Fruit fly (Drosophila melanogaster) whole organism, prepupa: ENCODE measurements around the gene Epp.

Source experiments
- Blimp-1 ChIP-seq: fragments of 200-800 bp; sonication (Bioruptor generic); optimal IDR thresholded peaks from 3 replicates; lab custom pipeline; 2017; ENCODE audit warnings: missing biosample characterization, missing genetic modification characterization, mild to moderate bottlenecking, moderate library complexity, missing genetic modification reagents
- CG11762 ChIP-seq: fragments of 200-800 bp; sonication (Bioruptor generic); optimal IDR thresholded peaks from 3 replicates; lab custom pipeline; 2016; ENCODE audit warnings: missing biosample characterization, missing genetic modification characterization; ENCODE audit not compliant: insufficient read depth
- CG15336 ChIP-seq: fragments of 200-800 bp; sonication (Bioruptor generic); IDR thresholded peaks from 2 replicates; pipeline ENCODE4 v1.3.6; 2022; ENCODE audit warnings: missing biosample characterization, missing genetic modification characterization
- CG3032 ChIP-seq: fragments of 200-800 bp; optimal IDR thresholded peaks from 2 replicates; lab custom pipeline; 2019; ENCODE audit warnings: missing biosample characterization, mild to moderate bottlenecking, missing genetic modification characterization, moderate library complexity
- CG34406 ChIP-seq: fragments of 200-800 bp; sonication (Bioruptor generic); optimal IDR thresholded peaks from 3 replicates; lab custom pipeline; 2016; ENCODE audit warnings: missing biosample characterization, missing genetic modification characterization
- CG4318 ChIP-seq: fragments of 200-800 bp; sonication (Bioruptor generic); optimal IDR thresholded peaks from 3 replicates; lab custom pipeline; 2017; ENCODE audit warnings: missing biosample characterization, mild to moderate bottlenecking, missing genetic modification characterization
- CG6163 ChIP-seq: fragments of 200-800 bp; sonication (Bioruptor generic); IDR thresholded peaks from 3 replicates; pipeline ENCODE4 v1.3.6; 2022; ENCODE audit warnings: missing biosample characterization, missing genetic modification characterization
- CG6854 ChIP-seq: fragments of 200-800 bp; sonication (Bioruptor generic); optimal IDR thresholded peaks from 2 replicates; lab custom pipeline; 2017; ENCODE audit warnings: missing biosample characterization, mild to moderate bottlenecking, missing genetic modification characterization
- CG7368 ChIP-seq: fragments of 200-800 bp; sonication (Bioruptor generic); optimal IDR thresholded peaks from 3 replicates; lab custom pipeline; 2016; ENCODE audit warnings: missing biosample characterization, missing genetic modification characterization
- CG8119 ChIP-seq: fragments of 200-800 bp; sonication (Bioruptor generic); IDR thresholded peaks from 3 replicates; pipeline ENCODE4 v1.3.6; 2022; ENCODE audit warnings: missing biosample characterization, missing genetic modification characterization
- Ets96B ChIP-seq: fragments of 200-800 bp; optimal IDR thresholded peaks from 2 replicates; lab custom pipeline; 2019; ENCODE audit warnings: missing biosample characterization, mild to moderate bottlenecking, missing genetic modification characterization, moderate library complexity
- Lpt ChIP-seq: fragments of 200-800 bp; sonication (Bioruptor generic); optimal IDR thresholded peaks from 3 replicates; lab custom pipeline; 2016; ENCODE audit warnings: missing biosample characterization, missing genetic modification characterization
- svp ChIP-seq: fragments of 200-800 bp; sonication (Bioruptor generic); peaks from one replicate; lab custom pipeline; 2016; ENCODE audit warnings: missing biosample characterization, missing genetic modification characterization
- topi ChIP-seq: fragments of 200-800 bp; sonication (Bioruptor generic); optimal IDR thresholded peaks from 3 replicates; lab custom pipeline; 2016; ENCODE audit warnings: missing biosample characterization, missing genetic modification characterization

- no peak for TF ChIP-seq topi (GFP tag; lab: Kevin White, UChicago)
- TF ChIP-seq Blimp-1 (GFP tag; lab: Kevin White, UChicago), result no peak
- no peak for TF ChIP-seq CG11762 (GFP tag; lab: Kevin White, UChicago)
- TF ChIP-seq CG34406 (GFP tag; lab: Kevin White, UChicago), result no peak
- no peak for TF ChIP-seq CG6163
- no peak for TF ChIP-seq CG4318 (GFP tag; lab: Kevin White, UChicago)
- no peak for TF ChIP-seq CG8119
- TF ChIP-seq CG6854 (GFP tag; lab: Kevin White, UChicago), result no peak
- no peak for TF ChIP-seq svp
- TF ChIP-seq Ets96B (tag; lab: Kevin White, UChicago), result no peak
- no peak for TF ChIP-seq CG15336 (GFP tag; lab: Robert Waterston, UW)
- TF ChIP-seq CG7368 (GFP tag; lab: Kevin White, UChicago), result no peak
- TF ChIP-seq Lpt (GFP tag; lab: Kevin White, UChicago), result no peak
- no peak for TF ChIP-seq CG3032 (tag; lab: Kevin White, UChicago)
Measured at dm6 chr3R:23981645-23982044, 11.1 kb downstream of the Epp start.
